Worm (Caenorhabditis elegans) whole organism, L1 larva: ENCODE results near the gene F56H9.9.
A peak's percentile ranks its signal among the peaks of the same experiment; 100 is the strongest.

Experiments used
- C16A3.4 ChIP-seq: fragments of 150-350 bp; optimal IDR thresholded peaks from 2 replicates; lab custom pipeline; 2014; ENCODE audit warnings: missing biosample characterization, missing genetic modification characterization
- C34B4.2 ChIP-seq: sonication (generic microtip); optimal IDR thresholded peaks from 2 replicates; lab custom pipeline; 2017; ENCODE audit warnings: mild to moderate bottlenecking, missing genetic modification characterization, missing compliant biosample characterization
- F16B12.6 ChIP-seq: fragments of 150-350 bp; optimal IDR thresholded peaks from 2 replicates; lab custom pipeline; 2014; ENCODE audit warnings: missing biosample characterization, missing genetic modification characterization
- Y116A8C.19 ChIP-seq: sonication (generic microtip); optimal IDR thresholded peaks from 2 replicates; lab custom pipeline; 2016; ENCODE audit warnings: missing compliant biosample characterization, missing genetic modification characterization, borderline replicate concordance
- alr-1 ChIP-seq: fragments of 200-800 bp; sonication (Bioruptor generic); optimal IDR thresholded peaks from 2 replicates; lab custom pipeline; 2018; ENCODE audit warnings: borderline replicate concordance, mild to moderate bottlenecking, missing genetic modification characterization, missing compliant biosample characterization
- blmp-1 ChIP-seq: fragments of 150-350 bp; optimal IDR thresholded peaks from 2 replicates; lab custom pipeline; 2014; ENCODE audit warnings: missing biosample characterization, missing genetic modification characterization
- ceh-63 ChIP-seq: fragments of 200-800 bp; sonication (Bioruptor generic); optimal IDR thresholded peaks from 2 replicates; lab custom pipeline; 2018; ENCODE audit warnings: mild to moderate bottlenecking, missing genetic modification characterization, missing compliant biosample characterization
- ceh-8 ChIP-seq: fragments of 200-800 bp; sonication (Bioruptor generic); optimal IDR thresholded peaks from 2 replicates; lab custom pipeline; 2018; ENCODE audit warnings: mild to moderate bottlenecking, missing genetic modification characterization, moderate library complexity, missing compliant biosample characterization
- ceh-82 ChIP-seq, 3 experiments: fragments of 150-350 bp in 1 of 3; sonication (generic microtip) in 2 of 3; optimal IDR thresholded peaks; 2 replicates each; lab custom pipeline; 2014 to 2017; ENCODE audit warnings: missing biosample characterization in 3 of 3, missing genetic modification characterization in 3 of 3
- ceh-88 ChIP-seq: fragments of 200-800 bp; sonication (Bioruptor generic); IDR thresholded peaks from 2 replicates; pipeline ENCODE4 v1.3.6; 2022; ENCODE audit warnings: missing genetic modification characterization, missing compliant biosample characterization
- ces-1 ChIP-seq: fragments of 150-350 bp; optimal IDR thresholded peaks from 2 replicates; lab custom pipeline; 2014; ENCODE audit warnings: missing biosample characterization, missing genetic modification reagents, missing genetic modification characterization
- dpl-1 ChIP-seq, 3 experiments: fragments of 150-350 bp in 2 of 3; sonication (generic microtip) in 1 of 3; optimal IDR thresholded peaks; 2 replicates each; lab custom pipeline; 2014 to 2017; ENCODE audit warnings: missing biosample characterization in 3 of 3, missing genetic modification characterization in 3 of 3, missing genetic modification reagents in 3 of 3
- dsc-1 ChIP-seq: sonication (generic microtip); optimal IDR thresholded peaks from 2 replicates; lab custom pipeline; 2016; ENCODE audit warnings: mild to moderate bottlenecking, missing genetic modification characterization, missing compliant biosample characterization
- efl-1 ChIP-seq, 4 experiments: fragments of 150-350 bp; optimal IDR thresholded peaks in 3 of 4; peaks in 1 of 4; 1 replicate in 1 of 4; 2 replicates in 3 of 4; lab custom pipeline; 2014; ENCODE audit warnings: missing biosample characterization in 2 of 4, missing genetic modification characterization in 2 of 4, missing genetic modification reagents in 2 of 4
- efl-3 ChIP-seq: fragments of 200-800 bp; sonication (Bioruptor generic); optimal IDR thresholded peaks from 2 replicates; lab custom pipeline; 2018; ENCODE audit warnings: mild to moderate bottlenecking, missing genetic modification characterization, missing compliant biosample characterization
- egl-13 ChIP-seq: sonication (generic microtip); optimal IDR thresholded peaks from 2 replicates; lab custom pipeline; 2016; ENCODE audit warnings: missing genotype, missing genetic modification reagents, missing genetic modification characterization, missing compliant biosample characterization
- elt-2 ChIP-seq: sonication (generic microtip); optimal IDR thresholded peaks from 2 replicates; lab custom pipeline; 2016; ENCODE audit warnings: missing genetic modification characterization, mild to moderate bottlenecking, inconsistent platforms, missing compliant biosample characterization, missing genetic modification reagents
- ets-5 ChIP-seq: fragments of 200-800 bp; sonication (Bioruptor generic); IDR thresholded peaks from 2 replicates; pipeline ENCODE4 v1.3.6; 2022; ENCODE audit warnings: missing genetic modification characterization, missing compliant biosample characterization
- fkh-10 ChIP-seq: sonication (generic microtip); optimal IDR thresholded peaks from 2 replicates; lab custom pipeline; 2017; ENCODE audit warnings: missing biosample characterization, missing genetic modification reagents, missing genetic modification characterization
- fos-1 ChIP-seq: fragments of 150-350 bp; optimal IDR thresholded peaks from 2 replicates; lab custom pipeline; 2014; ENCODE audit warnings: missing biosample characterization, missing genetic modification characterization
- grh-1 ChIP-seq: fragments of 200-800 bp; sonication (Bioruptor generic); IDR thresholded peaks from 2 replicates; pipeline ENCODE4 v1.3.6; 2022; ENCODE audit warnings: missing genetic modification reagents, missing genetic modification characterization, missing compliant biosample characterization
- hlh-17 ChIP-seq: fragments of 200-800 bp; sonication (Bioruptor generic); optimal IDR thresholded peaks from 2 replicates; lab custom pipeline; 2018; ENCODE audit warnings: missing genetic modification characterization, mild to moderate bottlenecking, missing compliant biosample characterization, moderate library complexity, borderline replicate concordance
- hlh-4 ChIP-seq: sonication (generic microtip); optimal IDR thresholded peaks from 2 replicates; lab custom pipeline; 2016; ENCODE audit warnings: mild to moderate bottlenecking, missing genetic modification characterization, missing compliant biosample characterization
- irx-1 ChIP-seq: sonication (generic microtip); optimal IDR thresholded peaks from 2 replicates; lab custom pipeline; 2016; ENCODE audit warnings: missing genetic modification characterization, missing compliant biosample characterization
- jun-1 ChIP-seq: fragments of 150-350 bp; optimal IDR thresholded peaks from 2 replicates; lab custom pipeline; 2014; ENCODE audit warnings: missing biosample characterization, missing genetic modification reagents, missing genetic modification characterization
- lin-13 ChIP-seq: fragments of 150-350 bp; optimal IDR thresholded peaks from 2 replicates; lab custom pipeline; 2014; ENCODE audit warnings: missing biosample characterization, missing genetic modification reagents, missing genetic modification characterization
- lin-14 ChIP-seq: fragments of 200-800 bp; sonication (Bioruptor generic); optimal IDR thresholded peaks from 2 replicates; lab custom pipeline; 2018; ENCODE audit warnings: mild to moderate bottlenecking, missing genetic modification characterization, moderate library complexity, missing compliant biosample characterization
- lin-15B ChIP-seq: fragments of 150-350 bp; sonication (generic microtip); optimal IDR thresholded peaks from 3 replicates; lab custom pipeline; 2014; ENCODE audit warnings: missing biosample characterization, missing genetic modification characterization
- lin-39 ChIP-seq: fragments of 150-350 bp; optimal IDR thresholded peaks from 2 replicates; lab custom pipeline; 2014; ENCODE audit warnings: missing biosample characterization, missing genetic modification reagents, missing genetic modification characterization
- lsy-2 ChIP-seq, 2 experiments: fragments of 150-350 bp; optimal IDR thresholded peaks; 2 replicates each; lab custom pipeline; 2014; ENCODE audit warnings: missing biosample characterization in 2 of 2, missing genetic modification characterization in 2 of 2
- mab-9 ChIP-seq: fragments of 200-800 bp; sonication (Bioruptor generic); IDR thresholded peaks from 2 replicates; pipeline ENCODE4 v1.3.6; 2022; ENCODE audit warnings: missing genetic modification reagents, missing genetic modification characterization, missing compliant biosample characterization
- mef-2 ChIP-seq: fragments of 150-350 bp; optimal IDR thresholded peaks from 2 replicates; lab custom pipeline; 2014; ENCODE audit warnings: missing biosample characterization, missing genetic modification characterization
- mep-1 ChIP-seq: fragments of 150-350 bp; optimal IDR thresholded peaks from 2 replicates; lab custom pipeline; 2014; ENCODE audit warnings: missing biosample characterization, missing genetic modification characterization
- nhr-11 ChIP-seq: fragments of 150-350 bp; optimal IDR thresholded peaks from 2 replicates; lab custom pipeline; 2014; ENCODE audit warnings: missing biosample characterization, missing genetic modification characterization
- nhr-12 ChIP-seq: sonication (generic microtip); optimal IDR thresholded peaks from 2 replicates; lab custom pipeline; 2017; ENCODE audit warnings: missing biosample characterization, missing genetic modification characterization
- nhr-20 ChIP-seq: sonication (generic microtip); optimal IDR thresholded peaks from 2 replicates; lab custom pipeline; 2016; ENCODE audit warnings: mild to moderate bottlenecking, missing genetic modification characterization, missing compliant biosample characterization
- nhr-47 ChIP-seq: sonication (generic microtip); optimal IDR thresholded peaks from 2 replicates; lab custom pipeline; 2016; ENCODE audit warnings: mild to moderate bottlenecking, missing genetic modification characterization, moderate library complexity, missing compliant biosample characterization
- nhr-71 ChIP-seq: sonication (generic microtip); optimal IDR thresholded peaks from 2 replicates; lab custom pipeline; 2016; ENCODE audit warnings: mild to moderate bottlenecking, missing genetic modification characterization, moderate library complexity, missing compliant biosample characterization
- nhr-77 ChIP-seq: fragments of 150-350 bp; optimal IDR thresholded peaks from 2 replicates; lab custom pipeline; 2014; ENCODE audit warnings: missing biosample characterization, missing genetic modification characterization
- nhr-84 ChIP-seq: sonication (generic microtip); optimal IDR thresholded peaks from 2 replicates; lab custom pipeline; 2017; ENCODE audit warnings: missing biosample characterization, missing genetic modification characterization
- nhr-85 ChIP-seq: sonication (generic microtip); peaks from one replicate; lab custom pipeline; 2016; ENCODE audit warnings: missing genetic modification characterization, inconsistent platforms, missing compliant biosample characterization
- pag-3 ChIP-seq: sonication (generic microtip); optimal IDR thresholded peaks from 2 replicates; lab custom pipeline; 2017; ENCODE audit warnings: missing genetic modification characterization, mild to moderate bottlenecking, missing compliant biosample characterization, antibody characterized with exemption, borderline replicate concordance; ENCODE audit not compliant: insufficient read depth
- pax-3 ChIP-seq: fragments of 200-800 bp; sonication (Bioruptor generic); optimal IDR thresholded peaks from 2 replicates; lab custom pipeline; 2018; ENCODE audit warnings: mild to moderate bottlenecking, missing genetic modification characterization, moderate library complexity, missing compliant biosample characterization
- pqm-1 ChIP-seq: sonication (generic microtip); optimal IDR thresholded peaks from 3 replicates; lab custom pipeline; 2017; ENCODE audit warnings: missing biosample characterization, missing genetic modification characterization
- snpc-4 ChIP-seq: fragments of 150-350 bp; optimal IDR thresholded peaks from 2 replicates; lab custom pipeline; 2014; ENCODE audit warnings: missing biosample characterization, missing genetic modification characterization
- snu-23 ChIP-seq: sonication (generic microtip); optimal IDR thresholded peaks from 2 replicates; lab custom pipeline; 2016; ENCODE audit warnings: missing genetic modification characterization, missing compliant biosample characterization
- sox-4 ChIP-seq: sonication (generic microtip); optimal IDR thresholded peaks from 2 replicates; lab custom pipeline; 2016; ENCODE audit warnings: missing genetic modification characterization, missing compliant biosample characterization
- unc-130 ChIP-seq: fragments of 150-350 bp; optimal IDR thresholded peaks from 2 replicates; lab custom pipeline; 2017; ENCODE audit warnings: missing biosample characterization, missing genetic modification characterization, inconsistent platforms
- unc-30 ChIP-seq: sonication (generic microtip); optimal IDR thresholded peaks from 2 replicates; lab custom pipeline; 2017; ENCODE audit warnings: missing biosample characterization, missing genetic modification characterization
- vab-15 ChIP-seq: sonication (generic microtip); optimal IDR thresholded peaks from 2 replicates; lab custom pipeline; 2017; ENCODE audit warnings: missing genotype, mild to moderate bottlenecking, missing genetic modification characterization, missing compliant biosample characterization
- xbp-1 ChIP-seq: sonication (generic microtip); optimal IDR thresholded peaks from 2 replicates; lab custom pipeline; 2016; ENCODE audit warnings: missing genetic modification characterization, missing compliant biosample characterization
- ztf-11 ChIP-seq, 2 experiments: sonication (generic microtip); optimal IDR thresholded peaks; 2 replicates each; lab custom pipeline; 2016 to 2017; ENCODE audit warnings: missing genetic modification characterization in 2 of 2, missing biosample characterization in 1 of 2, missing compliant biosample characterization in 1 of 2

Gene F56H9.9

ce11 chrV:12659426-12659825 lies 35.2 kb upstream of the F56H9.9 start, which contains the start of gene ccch-3 (continued):
- TF ChIP-seq alr-1 (tag; lab: Kevin White, UChicago) (no peak), ceh-63 (GFP tag; lab: Kevin White, UChicago) (no peak), lin-15B (tag; lab: Kevin White, UChicago) (no peak), Y116A8C.19 (no peak), unc-30 (no peak), mef-2 (tag; lab: Kevin White, UChicago) (no peak), dsc-1 (tag; lab: Kevin White, UChicago) (peak; percentile 69), pag-3 (tag; lab: Kevin White, UChicago) (peak; percentile 16), fos-1 (peak; percentile 6), blmp-1 (tag; lab: Kevin White, UChicago) (peak; percentile 66), C34B4.2 (tag; lab: Kevin White, UChicago) (no peak), nhr-85 (tag; lab: Kevin White, UChicago) (peak; percentile 86), nhr-71 (tag; lab: Kevin White, UChicago) (peak; percentile 84), C16A3.4 (tag; lab: Kevin White, UChicago) (peak; percentile 85), nhr-77 (peak; percentile 5), lsy-2 (tag; optimal IDR thresholded peaks at IDR 0.05; lab: Kevin White, UChicago) (peak; percentile 79 to 88), nhr-84 (no peak), elt-2 (no peak), sox-4 (tag; lab: Kevin White, UChicago) (peak; percentile 54), unc-130 (tag; lab: Kevin White, UChicago) (peak; percentile 78), F16B12.6 (tag; lab: Kevin White, UChicago) (peak; percentile 48), efl-3 (GFP tag; lab: Kevin White, UChicago) (no peak), ceh-82 (tag; optimal IDR thresholded peaks at IDR 0.05; lab: Kevin White, UChicago) (peak; percentile 27 to 50 (median 44)), irx-1 (peak; percentile 43), vab-15 (tag; lab: Kevin White, UChicago) (peak; percentile 45), ces-1 (GFP tag; lab: Kevin White, UChicago) (no peak), grh-1 (0 out of 2 replicates have a peak, but pooled peaks have one; percentile 30), lin-14 (GFP tag; lab: Kevin White, UChicago) (peak; percentile 90), hlh-4 (no peak), xbp-1 (peak; percentile 80), ceh-88 (GFP tag; lab: Robert Waterston, UW) (no peak), snpc-4 (peak; percentile 74), dpl-1 (GFP tag; optimal IDR thresholded peaks at IDR 0.05; lab: Kevin White, UChicago) (peak; percentile 63 to 83 (median 81)), fkh-10 (GFP tag; lab: Kevin White, UChicago) (peak; percentile 17), ets-5 (no peak), lin-13 (peak; percentile 72), ztf-11 (tag; optimal IDR thresholded peaks at IDR 0.05; lab: Kevin White, UChicago) (no peak), pqm-1 (tag; lab: Kevin White, UChicago) (no peak), hlh-17 (no peak), pax-3 (tag; lab: Kevin White, UChicago) (peak; percentile 57), ceh-8 (GFP tag; lab: Kevin White, UChicago) (peak; percentile 51), jun-1 (tag; lab: Kevin White, UChicago) (peak; percentile 3), mep-1 (tag; lab: Kevin White, UChicago) (peak; percentile 82), nhr-12 (tag; lab: Kevin White, UChicago) (no peak), egl-13 (tag; lab: Kevin White, UChicago) (no peak), mab-9 (GFP tag; lab: Robert Waterston, UW) (no peak), nhr-47 (tag; lab: Kevin White, UChicago) (peak; percentile 80), nhr-11 (tag; lab: Kevin White, UChicago) (no peak), lin-39 (tag; lab: Kevin White, UChicago) (no peak), nhr-20 (tag; lab: Kevin White, UChicago) (peak; percentile 92), efl-1 (optimal IDR thresholded peaks at IDR 0.05; lab: Kevin White, UChicago) (peak; percentile 72 to 80), efl-1 (GFP tag; optimal IDR thresholded peaks at IDR 0.05 in 1 of 2; lab: Kevin White, UChicago) (peak; percentile 78 to 97), snu-23 (GFP tag; lab: Kevin White, UChicago) (no peak)
